Worm (Caenorhabditis elegans) whole organism, L4/young adult: Measurements from ENCODE around the gene srz-37.
"Not testable (repeated sequence)": the region's sequence is repeated elsewhere in the genome, so short reads cannot be mapped to it uniquely, and the experiment has no call there.

Experiments
- W03F9.2 ChIP-seq: fragments of 150-350 bp; optimal IDR thresholded peaks from 2 replicates; lab custom pipeline; 2014; ENCODE audit warnings: missing biosample characterization, missing genetic modification characterization
- dao-5 ChIP-seq: sonication (generic microtip); optimal IDR thresholded peaks from 2 replicates; lab custom pipeline; 2016; ENCODE audit warnings: missing genotype, missing genetic modification characterization, moderate library complexity, missing compliant biosample characterization
- him-1 ChIP-seq: sonication (generic microtip); optimal IDR thresholded peaks from 2 replicates; lab custom pipeline; 2016; ENCODE audit warnings: missing genotype, missing genetic modification reagents, missing genetic modification characterization, missing compliant biosample characterization

The srz-37 gene

ce11 chrIV:3453346-3453745 lies 28.3 kb downstream of the srz-37 start, which contains the start of gene srz-23:
Gene srz-23, plus strand, starts transcription at chrIV:3453608.
- no peak for TF ChIP-seq dao-5 (tag; lab: Kevin White, UChicago)
- TF ChIP-seq him-1 (tag; lab: Kevin White, UChicago) = no peak
- TF ChIP-seq W03F9.2 (tag; lab: Kevin White, UChicago) = no peak

- no peak for TF ChIP-seq dao-5 (tag; lab: Kevin White, UChicago)
- no peak for TF ChIP-seq him-1 (tag; lab: Kevin White, UChicago)
- no peak for TF ChIP-seq W03F9.2 (tag; lab: Kevin White, UChicago)
Observed at ce11 chrIV:3452516-3452915, 29.1 kb downstream of the srz-37 start.

ce11 chrIV:3447350-3447749 lies 34.3 kb downstream of the srz-37 start:
- TF ChIP-seq dao-5 (tag; lab: Kevin White, UChicago) = no peak
- TF ChIP-seq him-1 (tag; lab: Kevin White, UChicago) = no peak
- no peak for TF ChIP-seq W03F9.2 (tag; lab: Kevin White, UChicago)

ce11 chrIV:3444614-3445013 lies 37.0 kb downstream of the srz-37 start, which contains the start of gene F58E2.5:
Gene F58E2.5, plus strand, starts transcription at chrIV:3444914.
- TF ChIP-seq him-1 (tag; lab: Kevin White, UChicago) (no peak), dao-5 (tag; lab: Kevin White, UChicago) (no peak), W03F9.2 (tag; lab: Kevin White, UChicago) (no peak)

ce11 chrIV:3444101-3444500 lies 37.6 kb downstream of the srz-37 start, which contains the start of gene F09D12.2:
Gene F09D12.2, minus strand, starts transcription at chrIV:3444201.
- TF ChIP-seq dao-5 (tag; lab: Kevin White, UChicago) (no peak), W03F9.2 (tag; lab: Kevin White, UChicago) (no peak), him-1 (tag; lab: Kevin White, UChicago) (no peak)

- no peak for TF ChIP-seq dao-5 (tag; lab: Kevin White, UChicago)
- no peak for TF ChIP-seq W03F9.2 (tag; lab: Kevin White, UChicago)
- TF ChIP-seq him-1 (tag; lab: Kevin White, UChicago) = no peak
Observed at ce11 chrIV:3442513-3442912, 39.1 kb downstream of the srz-37 start.

- no peak for TF ChIP-seq him-1 (tag; lab: Kevin White, UChicago)
- no peak for TF ChIP-seq W03F9.2 (tag; lab: Kevin White, UChicago)
- no peak for TF ChIP-seq dao-5 (tag; lab: Kevin White, UChicago)
Observed at ce11 chrIV:3440848-3441247, 40.8 kb downstream of the srz-37 start, which contains the start of gene grd-10. Gene grd-10, plus strand, starts transcription at chrIV:3441055.

ce11 chrIV:3439354-3439753 lies 42.3 kb downstream of the srz-37 start, which contains the start of gene grd-3:
Gene grd-3, plus strand, starts transcription at chrIV:3439655.
- TF ChIP-seq W03F9.2 (tag; lab: Kevin White, UChicago) = no peak
- TF ChIP-seq him-1 (tag; lab: Kevin White, UChicago) = no peak
- TF ChIP-seq dao-5 (tag; lab: Kevin White, UChicago) = no peak

- no peak for TF ChIP-seq W03F9.2 (tag; lab: Kevin White, UChicago)
- no peak for TF ChIP-seq him-1 (tag; lab: Kevin White, UChicago)
- no peak for TF ChIP-seq dao-5 (tag; lab: Kevin White, UChicago)
Observed at ce11 chrIV:3438022-3438421, 43.6 kb downstream of the srz-37 start, which contains the start of gene grd-13. Gene grd-13, plus strand, starts transcription at chrIV:3438312.

ce11 chrIV:3436021-3436420 lies 45.6 kb downstream of the srz-37 start, which contains the start of gene srz-32:
Gene srz-32, plus strand, starts transcription at chrIV:3436321.
- TF ChIP-seq W03F9.2 (tag; lab: Kevin White, UChicago) = no peak
- no peak for TF ChIP-seq him-1 (tag; lab: Kevin White, UChicago)
- TF ChIP-seq dao-5 (tag; lab: Kevin White, UChicago) = no peak

- not testable (repeated sequence) for TF ChIP-seq W03F9.2, him-1, dao-5 (tag; lab: Kevin White, UChicago)
Observed at ce11 chrIV:3433387-3433786, 48.3 kb downstream of the srz-37 start, which contains the start of gene C04C3.7. Gene C04C3.7, minus strand, starts transcription at chrIV:3433487.
